Worm (Caenorhabditis elegans) whole organism, midembryonic: ENCODE data around the gene scl-3.

ENCODE experiments used
- T22C8.4 ChIP-seq: fragments of 200-800 bp; sonication (Bioruptor generic); IDR thresholded peaks from 2 replicates; pipeline ENCODE4 v1.3.6; 2022; ENCODE audit warnings: missing genetic modification characterization, missing compliant biosample characterization
- cog-1 ChIP-seq: sonication (generic microtip); optimal IDR thresholded peaks from 2 replicates; lab custom pipeline; 2016; ENCODE audit warnings: missing genetic modification characterization, missing compliant biosample characterization
- flt-1 ChIP-seq: fragments of 200-800 bp; sonication (Bioruptor generic); IDR thresholded peaks from 2 replicates; pipeline ENCODE4 v1.3.6; 2022; ENCODE audit warnings: missing genetic modification characterization, missing compliant biosample characterization
- klf-2 ChIP-seq: fragments of 200-800 bp; sonication (Bioruptor generic); conservative IDR thresholded peaks from 2 replicates; pipeline ENCODE4 v1.3.6; 2022; ENCODE audit warnings: missing genetic modification reagents, missing genetic modification characterization, missing compliant biosample characterization
- med-1 ChIP-seq: sonication (generic microtip); optimal IDR thresholded peaks from 2 replicates; lab custom pipeline; 2017; ENCODE audit warnings: missing genetic modification characterization, mild to moderate bottlenecking, missing compliant biosample characterization, antibody characterized with exemption, missing genetic modification reagents; ENCODE audit not compliant: insufficient read depth
- ref-1 ChIP-seq: fragments of 200-800 bp; sonication (Bioruptor generic); conservative IDR thresholded peaks from 2 replicates; pipeline ENCODE4 v1.3.6; 2022; ENCODE audit warnings: missing genetic modification reagents, missing genetic modification characterization, missing compliant biosample characterization
- tab-1 ChIP-seq: fragments of 200-800 bp; sonication (Bioruptor generic); IDR thresholded peaks from 2 replicates; pipeline ENCODE4 v1.3.6; 2022; ENCODE audit warnings: missing genetic modification characterization, missing compliant biosample characterization
- ztf-23 ChIP-seq: fragments of 200-800 bp; sonication (Bioruptor generic); IDR thresholded peaks from 2 replicates; pipeline ENCODE4 v1.3.6; 2022; ENCODE audit warnings: missing genetic modification reagents, missing genetic modification characterization, missing compliant biosample characterization
- ztf-29 ChIP-seq: fragments of 200-800 bp; sonication (Bioruptor generic); IDR thresholded peaks from 2 replicates; pipeline ENCODE4 v1.3.6; 2022; ENCODE audit warnings: missing genetic modification reagents, missing genetic modification characterization, missing compliant biosample characterization

ce11 chrIV:13066044-13066443 lies 6.7 kb downstream of the scl-3 start:
- TF ChIP-seq med-1 (GFP tag; lab: Kevin White, UChicago) (no peak), tab-1 (GFP tag; lab: Robert Waterston, UW) (no peak), ztf-23 (GFP tag; lab: Robert Waterston, UW) (no peak), T22C8.4 (GFP tag; lab: Robert Waterston, UW) (no peak), klf-2 (GFP tag; lab: Robert Waterston, UW) (no peak), ref-1 (GFP tag; lab: Robert Waterston, UW) (no peak), cog-1 (tag; lab: Kevin White, UChicago) (no peak), ztf-29 (no peak), flt-1 (GFP tag; lab: Robert Waterston, UW) (no peak)
